Worm (Caenorhabditis elegans): ENCODE data around the gene mca-3.
"Not testable (repeated sequence)": the region's sequence is repeated elsewhere in the genome, so short reads cannot be mapped to it uniquely, and the experiment has no call there.

Gene mca-3

ce11 chrIV:3133099-3133817, at the start of gene mca-3:
Gene mca-3 (minus strand): TSS chrIV:3133149.
- TF ChIP-seq W03F9.2 (tag; optimal IDR thresholded peaks at IDR 0.05) (no peak), dao-5 (tag; optimal IDR thresholded peaks at IDR 0.05) (no peak), him-1 (tag; optimal IDR thresholded peaks at IDR 0.05) (no peak)

ce11 chrIV:3176067-3176758, 43.3 kb upstream of the mca-3 start, which contains the start of gene nlp-81:
Gene nlp-81 (minus strand): TSS chrIV:3176117.
- TF ChIP-seq him-1 (tag; optimal IDR thresholded peaks at IDR 0.05) (no peak), dao-5 (tag; optimal IDR thresholded peaks at IDR 0.05) (no peak), W03F9.2 (tag; optimal IDR thresholded peaks at IDR 0.05) (no peak)

ce11 chrIV:3172510-3172909, 39.6 kb upstream of the mca-3 start, which contains the start of gene Y67D8B.1:
Gene Y67D8B.1 (minus strand): TSS chrIV:3172610.
- not testable (repeated sequence) for TF ChIP-seq dao-5, him-1, W03F9.2 (tag; optimal IDR thresholded peaks at IDR 0.05)

ce11 chrIV:3168656-3169216, 35.8 kb upstream of the mca-3 start:
- TF ChIP-seq W03F9.2 (tag; optimal IDR thresholded peaks at IDR 0.05) = no peak
- TF ChIP-seq him-1 (tag; optimal IDR thresholded peaks at IDR 0.05) = no peak
- TF ChIP-seq dao-5 (tag; optimal IDR thresholded peaks at IDR 0.05) = no peak

- no peak for TF ChIP-seq him-1 (tag; optimal IDR thresholded peaks at IDR 0.05)
- TF ChIP-seq dao-5 (tag; optimal IDR thresholded peaks at IDR 0.05) = no peak
- TF ChIP-seq W03F9.2 (tag; optimal IDR thresholded peaks at IDR 0.05) = no peak
These were observed 33.9 kb upstream of the mca-3 start for ce11 chrIV:3166896-3167295.

ce11 chrIV:3165365-3165764, 32.4 kb upstream of the mca-3 start:
- no peak for TF ChIP-seq him-1 (tag; optimal IDR thresholded peaks at IDR 0.05)
- no peak for TF ChIP-seq W03F9.2 (tag; optimal IDR thresholded peaks at IDR 0.05)
- no peak for TF ChIP-seq dao-5 (tag; optimal IDR thresholded peaks at IDR 0.05)

- TF ChIP-seq dao-5 (tag; optimal IDR thresholded peaks at IDR 0.05) (no peak), him-1 (tag; optimal IDR thresholded peaks at IDR 0.05) (peak; percentile 15)
These were observed 30.6 kb upstream of the mca-3 start for ce11 chrIV:3163562-3163961.

ce11 chrIV:3160785-3161184, 27.8 kb upstream of the mca-3 start:
- TF ChIP-seq dao-5 (tag; optimal IDR thresholded peaks at IDR 0.05) (peak; percentile 15), him-1 (tag; optimal IDR thresholded peaks at IDR 0.05) (peak; percentile 94), W03F9.2 (tag; optimal IDR thresholded peaks at IDR 0.05) (peak; percentile 67)

ce11 chrIV:3158175-3158574, 25.2 kb upstream of the mca-3 start:
- TF ChIP-seq W03F9.2 (tag; optimal IDR thresholded peaks at IDR 0.05) = no peak
- TF ChIP-seq him-1 (tag; optimal IDR thresholded peaks at IDR 0.05) = no peak
- TF ChIP-seq dao-5 (tag; optimal IDR thresholded peaks at IDR 0.05) = no peak

- no peak for TF ChIP-seq dao-5 (tag; optimal IDR thresholded peaks at IDR 0.05)
These were observed 18.1 kb upstream of the mca-3 start, which contains the start of gene T23E1.1 for ce11 chrIV:3151061-3151460. Gene T23E1.1 (plus strand): TSS chrIV:3151361.

ce11 chrIV:3145587-3145986, 12.6 kb upstream of the mca-3 start, which contains the start of gene T23E1.3:
Gene T23E1.3 (plus strand): TSS chrIV:3145887.
- TF ChIP-seq dao-5 (tag; optimal IDR thresholded peaks at IDR 0.05) (no peak), him-1 (tag; optimal IDR thresholded peaks at IDR 0.05) (no peak), W03F9.2 (tag; optimal IDR thresholded peaks at IDR 0.05) (no peak)

- TF ChIP-seq dao-5 (tag; optimal IDR thresholded peaks at IDR 0.05) = no peak
- no peak for TF ChIP-seq him-1 (tag; optimal IDR thresholded peaks at IDR 0.05)
- TF ChIP-seq W03F9.2 (tag; optimal IDR thresholded peaks at IDR 0.05) = no peak
These were observed 3.5 kb upstream of the mca-3 start for ce11 chrIV:3136493-3136892.

- no peak for TF ChIP-seq dao-5 (tag; optimal IDR thresholded peaks at IDR 0.05)
- peak; percentile 82 for TF ChIP-seq him-1 (tag; optimal IDR thresholded peaks at IDR 0.05)
These were observed 2.1 kb upstream of the mca-3 start for ce11 chrIV:3135000-3135399.
